Fruit fly (Drosophila melanogaster): Measurements from ENCODE around the gene Amun.

- TF ChIP-seq Sin3A (optimal IDR thresholded peaks at IDR 0.05) = no peak
- no peak for TF ChIP-seq h (optimal IDR thresholded peaks at IDR 0.05)
- TF ChIP-seq psq (optimal IDR thresholded peaks at IDR 0.05) = peak; percentile 63
- no peak for TF ChIP-seq ttk (optimal IDR thresholded peaks at IDR 0.05)
Observed at dm6 chrX:11714529-11715262, 669 bp downstream of the Amun start.
